Fruit fly (Drosophila melanogaster): ENCODE results near the gene Alp11.

Alp11 gene

dm6 chrX:15632669-15633068 lies 45.1 kb downstream of the Alp11 start (continued):
- TF ChIP-seq caup (GFP tag; optimal IDR thresholded peaks at IDR 0.05; ENCODE audit: severe bottlenecking) = no peak
- TF ChIP-seq Doc3 (GFP tag; IDR thresholded peaks at IDR 0.05; ENCODE audit: partially characterized antibody) = no peak
- no peak for TF ChIP-seq CG11093 (GFP tag; IDR thresholded peaks at IDR 0.05)
- TF ChIP-seq CG3407 (GFP tag; optimal IDR thresholded peaks at IDR 0.05) = no peak
- peak; percentile 17 for TF ChIP-seq CG17359 (tag; optimal IDR thresholded peaks at IDR 0.05)
- TF ChIP-seq gce (GFP tag; IDR thresholded peaks at IDR 0.05) = no peak
- TF ChIP-seq slou (GFP tag; optimal IDR thresholded peaks at IDR 0.05) = no peak
- no peak for TF ChIP-seq jumu (GFP tag; optimal IDR thresholded peaks at IDR 0.05)
- TF ChIP-seq dysf (GFP tag; IDR thresholded peaks at IDR 0.05) = 0 out of 3 replicates have a peak, but pooled peaks have one; percentile 29
- no peak for TF ChIP-seq HLH3B (GFP tag; IDR thresholded peaks at IDR 0.05)
- no peak for TF ChIP-seq CG2202 (tag; optimal IDR thresholded peaks at IDR 0.05)
- no peak for TF ChIP-seq mam (GFP tag; optimal IDR thresholded peaks at IDR 0.05)
- no peak for TF ChIP-seq gfzf (GFP tag; optimal IDR thresholded peaks at IDR 0.05)
- peak; percentile 27 for TF ChIP-seq gem (tag; optimal IDR thresholded peaks at IDR 0.05)
- 0 out of 2 replicates have a peak, but pooled peaks have one; percentile 8 for TF ChIP-seq CG5953 (GFP tag; IDR thresholded peaks at IDR 0.05)
- peak; percentile 23 for TF ChIP-seq Oli (tag; optimal IDR thresholded peaks at IDR 0.05)
- TF ChIP-seq Rfx (GFP tag; IDR thresholded peaks at IDR 0.05) = no peak
- no peak for TF ChIP-seq sr (GFP tag; IDR thresholded peaks at IDR 0.05)
- no peak for TF ChIP-seq CG10959 (GFP tag; IDR thresholded peaks at IDR 0.05)
- no peak for TF ChIP-seq Mes4 (GFP tag; optimal IDR thresholded peaks at IDR 0.05)
- no peak for TF ChIP-seq dimm (GFP tag; IDR thresholded peaks at IDR 0.05)
- no peak for TF ChIP-seq en (GFP tag; optimal IDR thresholded peaks at IDR 0.05)
- no peak for TF ChIP-seq CG12104 (GFP tag; optimal IDR thresholded peaks at IDR 0.05)
- no peak for TF ChIP-seq Atf-2 (GFP tag; optimal IDR thresholded peaks at IDR 0.05)
- TF ChIP-seq sim (GFP tag; IDR thresholded peaks at IDR 0.05) = no peak
- no peak for TF ChIP-seq CTCF (GFP tag; optimal IDR thresholded peaks at IDR 0.05)
- TF ChIP-seq ham (GFP tag; IDR thresholded peaks at IDR 0.05) = no peak
- no peak for TF ChIP-seq Abd-B (GFP tag; optimal IDR thresholded peaks at IDR 0.05)
- TF ChIP-seq vvl (GFP tag; IDR thresholded peaks at IDR 0.05) = no peak
- no peak for TF ChIP-seq grau (tag; optimal IDR thresholded peaks at IDR 0.05)
- no peak for TF ChIP-seq tup (GFP tag; optimal IDR thresholded peaks at IDR 0.05)
- no peak for TF ChIP-seq pzg (GFP tag; optimal IDR thresholded peaks at IDR 0.05)
- TF ChIP-seq ERR (GFP tag; optimal IDR thresholded peaks at IDR 0.05) = no peak
- no peak for TF ChIP-seq zen2 (GFP tag; IDR thresholded peaks at IDR 0.05; ENCODE audit: partially characterized antibody)
- TF ChIP-seq lilli (GFP tag; optimal IDR thresholded peaks at IDR 0.05) = no peak
- no peak for TF ChIP-seq stc (GFP tag; IDR thresholded peaks at IDR 0.05)
- no peak for TF ChIP-seq tgo (GFP tag; IDR thresholded peaks at IDR 0.05)
- no peak for TF ChIP-seq sd (tag; optimal IDR thresholded peaks at IDR 0.05)
- no peak for TF ChIP-seq stwl (tag; optimal IDR thresholded peaks at IDR 0.05)
- peak; percentile 39 for TF ChIP-seq CG11504 (tag; optimal IDR thresholded peaks at IDR 0.05)
- no peak for TF ChIP-seq salm (tag; optimal IDR thresholded peaks at IDR 0.05)
- no peak for TF ChIP-seq CG4424 (GFP tag; optimal IDR thresholded peaks at IDR 0.05)
- TF ChIP-seq CG4617 (GFP tag; optimal IDR thresholded peaks at IDR 0.05; ENCODE audit: borderline replicate concordance) = no peak
- TF ChIP-seq unpg (GFP tag; optimal IDR thresholded peaks at IDR 0.05) = peak; percentile 11
- no peak for TF ChIP-seq Aef1 (GFP tag; IDR thresholded peaks at IDR 0.05)
- no peak for TF ChIP-seq sqz (GFP tag; optimal IDR thresholded peaks at IDR 0.05)
- no peak for TF ChIP-seq sug (tag; optimal IDR thresholded peaks at IDR 0.05)
- TF ChIP-seq bcd (GFP tag; optimal IDR thresholded peaks at IDR 0.05) = no peak
- TF ChIP-seq ems (GFP tag; optimal IDR thresholded peaks at IDR 0.05) = no peak
- no peak for TF ChIP-seq CG1024 (GFP tag; IDR thresholded peaks at IDR 0.05)
- TF ChIP-seq CG9932 (GFP tag; IDR thresholded peaks at IDR 0.05) = no peak
- TF ChIP-seq Elba2 (GFP tag; optimal IDR thresholded peaks at IDR 0.05) = no peak
- no peak for TF ChIP-seq NfI (GFP tag; optimal IDR thresholded peaks at IDR 0.05)

Measured in whole organism, embryonic.